Fruit fly (Drosophila melanogaster) S2 (cell line): ENCODE results near the gene Qsox2.

ENCODE experiments used
- CG8478 ChIP-seq: fragments of >200 bp; optimal IDR thresholded peaks from 2 replicates; lab custom pipeline; 2018
- CTCF ChIP-seq, 2 experiments: fragments of >200 bp; optimal IDR thresholded peaks; 2 replicates each; lab custom pipeline; 2018

dm6 chr3R:21937075-21937950 is 23.8 kb downstream of the Qsox2 start:
- TF ChIP-seq CG8478 (lab: Kevin White, UChicago) (no peak), CTCF (optimal IDR thresholded peaks at IDR 0.05; lab: Kevin White, UChicago) (no peak)
